Worm (Caenorhabditis elegans) whole organism, early embryonic: ENCODE data around the gene puf-8.

Experiments
- ama-1 ChIP-seq: fragments of 150-350 bp; optimal IDR thresholded peaks from 2 replicates; lab custom pipeline; 2014
- ceh-36 ChIP-seq: sonication (generic microtip); optimal IDR thresholded peaks from 2 replicates; lab custom pipeline; 2016; ENCODE audit warnings: missing genetic modification characterization, inconsistent platforms, missing compliant biosample characterization
- flt-1 ChIP-seq: fragments of 200-800 bp; sonication (Bioruptor generic); IDR thresholded peaks from 2 replicates; pipeline ENCODE4 v1.3.6; 2022; ENCODE audit warnings: missing genetic modification characterization, missing compliant biosample characterization
- hmg-4 ChIP-seq: fragments of 200-800 bp; sonication (Bioruptor generic); optimal IDR thresholded peaks from 2 replicates; lab custom pipeline; 2018; ENCODE audit warnings: mild to moderate bottlenecking, missing genetic modification characterization, missing compliant biosample characterization

ce11 chrII:7283063-7283462 lies 15.0 kb downstream of the puf-8 start:
- TF ChIP-seq flt-1 (GFP tag; lab: Robert Waterston, UW) (no peak), hmg-4 (GFP tag; lab: Kevin White, UChicago) (no peak), ceh-36 (tag; lab: Kevin White, UChicago) (no peak), ama-1 (no peak)
